Comparison of ENCODE assay signal across 1 worm cellular context in the genomic region with DNA sequence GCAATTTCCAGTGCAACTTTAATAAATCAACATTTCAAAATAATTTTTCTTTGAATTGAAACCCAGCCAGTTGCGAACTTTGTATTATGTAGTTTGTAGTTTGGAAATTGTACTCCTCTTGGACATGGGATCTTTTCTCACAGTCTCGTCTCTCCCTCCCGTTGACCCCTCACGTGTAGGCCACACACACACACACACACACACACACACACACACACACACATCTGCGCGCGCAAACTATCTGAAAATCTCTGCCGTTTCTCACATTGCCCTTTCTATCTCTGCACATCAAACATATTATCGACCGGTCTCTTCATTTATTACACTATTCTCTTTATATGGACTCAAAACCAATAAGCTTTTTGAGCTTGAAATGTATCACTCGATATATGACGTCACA.
TF ChIP-seq lines count a peak whose summit lies in the region.

A gene (plus strand): TSS at position 205 of the 400 bp plus-strand sequence.

TF ChIP-seq in whole organism, L1 larva, 84 proteins besides CTCF, POLR2A, EP300 and RAD21 (continued from another document):
- no peak for TF ChIP-seq hlh-17 (GFP tag; optimal IDR thresholded peaks at IDR 0.05; lab: Kevin White, UChicago; ENCODE audit: borderline replicate concordance)
- TF ChIP-seq fkh-8 (tag; optimal IDR thresholded peaks at IDR 0.05; lab: Kevin White, UChicago) = no peak
- no peak for TF ChIP-seq isw-1 (GFP tag; IDR thresholded peaks at IDR 0.05; lab: Robert Waterston, UW)
- peak in 1 of 2 experiments; percentile 42 for TF ChIP-seq lin-35 (GFP tag; optimal IDR thresholded peaks at IDR 0.05; lab: Kevin White, UChicago)
- TF ChIP-seq ces-1 (GFP tag; optimal IDR thresholded peaks at IDR 0.05; lab: Kevin White, UChicago) = no peak
- TF ChIP-seq efl-1 (optimal IDR thresholded peaks at IDR 0.05; lab: Kevin White, UChicago) = no peak
- peak in 1 of 2 experiments; percentile 86 for TF ChIP-seq efl-1 (GFP tag; optimal IDR thresholded peaks at IDR 0.05 in 1 of 2; lab: Kevin White, UChicago)
- no peak for TF ChIP-seq nhr-28 (tag; optimal IDR thresholded peaks at IDR 0.05; lab: Kevin White, UChicago)
- no peak for TF ChIP-seq tlp-1 (tag; optimal IDR thresholded peaks at IDR 0.05; lab: Kevin White, UChicago)
- peak in 1 of 2 experiments; percentile 5 for TF ChIP-seq mdl-1 (tag; optimal IDR thresholded peaks at IDR 0.05; lab: Kevin White, UChicago)
- TF ChIP-seq efl-3 (GFP tag; optimal IDR thresholded peaks at IDR 0.05; lab: Kevin White, UChicago) = no peak
- TF ChIP-seq unc-130 (tag; optimal IDR thresholded peaks at IDR 0.05; lab: Kevin White, UChicago) = no peak
- TF ChIP-seq lin-39 (tag; optimal IDR thresholded peaks at IDR 0.05; lab: Kevin White, UChicago) = no peak
- TF ChIP-seq unc-62 (GFP tag; optimal IDR thresholded peaks at IDR 0.05; lab: Kevin White, UChicago) = no peak
